Worm (Caenorhabditis elegans) whole organism, young adult: ENCODE results near the gene swan-1.

Experiments used
- B0336.3 ChIP-seq: fragments of 200-800 bp; sonication (Bioruptor generic); IDR thresholded peaks from 2 replicates; pipeline ENCODE4 v1.3.6; 2022; ENCODE audit warnings: missing genetic modification characterization, missing compliant biosample characterization
- C06A6.2 ChIP-seq: fragments of 200-800 bp; sonication (Bioruptor generic); conservative IDR thresholded peaks from 2 replicates; pipeline ENCODE4 v1.3.6; 2022; ENCODE audit warnings: missing genetic modification characterization, missing compliant biosample characterization
- D2030.7 ChIP-seq: fragments of 200-800 bp; sonication (Bioruptor generic); IDR thresholded peaks from 2 replicates; pipeline ENCODE4 v1.3.6; 2022; ENCODE audit warnings: missing genetic modification reagents, missing genetic modification characterization, missing compliant biosample characterization
- F22D6.2 ChIP-seq: sonication (generic microtip); optimal IDR thresholded peaks from 2 replicates; lab custom pipeline; 2016; ENCODE audit warnings: mild to moderate bottlenecking, missing genetic modification characterization, missing compliant biosample characterization
- F23B12.7 ChIP-seq: sonication (generic microtip); optimal IDR thresholded peaks from 2 replicates; lab custom pipeline; 2017; ENCODE audit warnings: missing genetic modification characterization, mild to moderate bottlenecking, missing compliant biosample characterization, antibody characterized with exemption, moderate library complexity; ENCODE audit not compliant: insufficient read depth
- F39B2.1 ChIP-seq: fragments of 200-800 bp; sonication (Bioruptor generic); IDR thresholded peaks from 2 replicates; pipeline ENCODE4 v1.3.6; 2022; ENCODE audit warnings: missing genetic modification reagents, missing genetic modification characterization, missing compliant biosample characterization
- F55B11.4 ChIP-seq: sonication (generic microtip); optimal IDR thresholded peaks from 2 replicates; lab custom pipeline; 2016; ENCODE audit warnings: missing compliant biosample characterization, missing genetic modification characterization, borderline replicate concordance; ENCODE audit not compliant: insufficient read depth
- K12H6.12 ChIP-seq: fragments of 200-800 bp; sonication (Bioruptor generic); optimal IDR thresholded peaks from 2 replicates; lab custom pipeline; 2018; ENCODE audit warnings: mild to moderate bottlenecking, missing genetic modification characterization, missing compliant biosample characterization
- T07F8.4 ChIP-seq: sonication (generic microtip); optimal IDR thresholded peaks from 2 replicates; lab custom pipeline; 2016; ENCODE audit warnings: mild to moderate bottlenecking, missing genetic modification characterization, moderate library complexity, missing compliant biosample characterization
- Y53F4B.3 ChIP-seq: fragments of 200-800 bp; sonication (Bioruptor generic); IDR thresholded peaks from 2 replicates; pipeline ENCODE4 v1.3.6; 2022; ENCODE audit warnings: missing genetic modification reagents, missing genetic modification characterization, missing compliant biosample characterization
- Y53G8AR.9 ChIP-seq: fragments of 200-800 bp; sonication (Bioruptor generic); conservative IDR thresholded peaks from 2 replicates; pipeline ENCODE4 v1.3.6; 2022; ENCODE audit warnings: missing genetic modification reagents, missing genetic modification characterization, missing compliant biosample characterization
- Y67H2A.10 ChIP-seq: fragments of 200-800 bp; sonication (Bioruptor generic); conservative IDR thresholded peaks from 2 replicates; pipeline ENCODE4 v1.3.6; 2022; ENCODE audit warnings: missing genetic modification reagents, missing genetic modification characterization, missing compliant biosample characterization
- akir-1 ChIP-seq: fragments of 200-800 bp; sonication (Bioruptor generic); optimal IDR thresholded peaks from 2 replicates; lab custom pipeline; 2018; ENCODE audit warnings: mild to moderate bottlenecking, missing genetic modification characterization, moderate library complexity, missing compliant biosample characterization
- ama-1 ChIP-seq, 3 experiments: fragments of 150-350 bp in 1 of 3; sonication (generic microtip) in 2 of 3; optimal IDR thresholded peaks; 2 replicates each; lab custom pipeline; 2014 to 2018; ENCODE audit warnings: missing biosample characterization in 2 of 3, missing genetic modification characterization in 2 of 3, missing genetic modification reagents in 2 of 3
- aptf-3 ChIP-seq: fragments of 200-800 bp; sonication (Bioruptor generic); IDR thresholded peaks from 2 replicates; pipeline ENCODE4 v1.3.6; 2022; ENCODE audit warnings: missing genetic modification characterization, missing compliant biosample characterization
- atf-7 ChIP-seq: sonication (generic microtip); optimal IDR thresholded peaks from 2 replicates; lab custom pipeline; 2017; ENCODE audit warnings: mild to moderate bottlenecking, missing genetic modification characterization, missing compliant biosample characterization
- attf-6 ChIP-seq: fragments of 200-800 bp; sonication (Bioruptor generic); IDR thresholded peaks from 2 replicates; pipeline ENCODE4 v1.3.6; 2022; ENCODE audit warnings: missing genetic modification reagents, missing genetic modification characterization, missing compliant biosample characterization
- ccch-3 ChIP-seq: fragments of 200-800 bp; sonication (Bioruptor generic); optimal IDR thresholded peaks from 2 replicates; lab custom pipeline; 2018; ENCODE audit warnings: mild to moderate bottlenecking, missing genetic modification characterization, missing compliant biosample characterization
- cebp-1 ChIP-seq, 2 experiments: fragments of 200-800 bp in 1 of 2; sonication (Bioruptor generic) in 1 of 2; sonication (generic microtip) in 1 of 2; IDR thresholded peaks in 1 of 2; optimal IDR thresholded peaks in 1 of 2; 2 replicates each; pipeline versions ENCODE4 v1.3.6 to Lab custom; 2017 to 2022; ENCODE audit warnings: missing compliant biosample characterization in 2 of 2, missing genetic modification characterization in 2 of 2, mild to moderate bottlenecking in 1 of 2, missing genetic modification reagents in 1 of 2, moderate library complexity in 1 of 2
- ceh-79 ChIP-seq: sonication (generic microtip); optimal IDR thresholded peaks from 2 replicates; lab custom pipeline; 2017; ENCODE audit warnings: mild to moderate bottlenecking, missing genetic modification characterization, missing compliant biosample characterization
- egl-18 ChIP-seq: fragments of 200-800 bp; sonication (Bioruptor generic); IDR thresholded peaks from 2 replicates; pipeline ENCODE4 v1.3.6; 2022; ENCODE audit warnings: missing genetic modification reagents, missing genetic modification characterization, missing compliant biosample characterization
- gei-17 ChIP-seq: fragments of 200-800 bp; sonication (Bioruptor generic); optimal IDR thresholded peaks from 2 replicates; lab custom pipeline; 2018; ENCODE audit warnings: mild to moderate bottlenecking, missing genetic modification characterization, missing compliant biosample characterization
- hlh-12 ChIP-seq: sonication (generic microtip); optimal IDR thresholded peaks from 2 replicates; lab custom pipeline; 2016; ENCODE audit warnings: missing genetic modification characterization, missing compliant biosample characterization
- hlh-26 ChIP-seq: fragments of 200-800 bp; sonication (Bioruptor generic); conservative IDR thresholded peaks from 2 replicates; pipeline ENCODE4 v1.3.6; 2022; ENCODE audit warnings: missing genetic modification reagents, missing genetic modification characterization, missing compliant biosample characterization
- lin-40 ChIP-seq: sonication (generic microtip); optimal IDR thresholded peaks from 2 replicates; lab custom pipeline; 2016; ENCODE audit warnings: missing genetic modification characterization, mild to moderate bottlenecking, missing compliant biosample characterization, missing genotype, missing genetic modification reagents
- madf-8 ChIP-seq: fragments of 200-800 bp; sonication (Bioruptor generic); conservative IDR thresholded peaks from 2 replicates; pipeline ENCODE4 v1.3.6; 2022; ENCODE audit warnings: missing genetic modification reagents, missing genetic modification characterization, missing compliant biosample characterization
- mcd-1 ChIP-seq: fragments of 200-800 bp; sonication (Bioruptor generic); IDR thresholded peaks from 2 replicates; pipeline ENCODE4 v1.3.6; 2022; ENCODE audit warnings: missing genetic modification reagents, missing genetic modification characterization, missing compliant biosample characterization
- mel-28 ChIP-seq: sonication (generic microtip); optimal IDR thresholded peaks from 2 replicates; lab custom pipeline; 2016; ENCODE audit warnings: borderline replicate concordance, mild to moderate bottlenecking, missing genetic modification characterization, missing compliant biosample characterization
- mes-4 ChIP-seq: sonication (generic microtip); optimal IDR thresholded peaks from 2 replicates; lab custom pipeline; 2016; ENCODE audit warnings: missing genotype, missing genetic modification characterization, missing compliant biosample characterization
- nhr-90 ChIP-seq: sonication (generic microtip); optimal IDR thresholded peaks from 2 replicates; lab custom pipeline; 2016; ENCODE audit warnings: missing genotype, mild to moderate bottlenecking, missing genetic modification characterization, missing compliant biosample characterization
- pbrm-1 ChIP-seq: fragments of 200-800 bp; sonication (Bioruptor generic); IDR thresholded peaks from 2 replicates; pipeline ENCODE4 v1.3.6; 2022; ENCODE audit warnings: missing genetic modification reagents, missing genetic modification characterization, missing compliant biosample characterization
- rcor-1 ChIP-seq: fragments of 200-800 bp; sonication (Bioruptor generic); IDR thresholded peaks from 2 replicates; pipeline ENCODE4 v1.3.6; 2022; ENCODE audit warnings: missing genetic modification reagents, missing genetic modification characterization, missing compliant biosample characterization
- rec-8 ChIP-seq, 2 experiments: sonication (generic microtip); optimal IDR thresholded peaks; 2 replicates each; lab custom pipeline; 2016; ENCODE audit warnings: mild to moderate bottlenecking in 2 of 2, missing genetic modification characterization in 2 of 2, missing genetic modification reagents in 2 of 2, missing genotype in 2 of 2, missing biosample characterization in 1 of 2, missing compliant biosample characterization in 1 of 2, moderate library complexity in 1 of 2
- rpc-1 ChIP-seq, 2 experiments: fragments of 150-350 bp in 1 of 2; sonication (generic microtip) in 1 of 2; optimal IDR thresholded peaks; 2 replicates each; lab custom pipeline; 2014 to 2018; ENCODE audit warnings: missing biosample characterization in 1 of 2, missing genetic modification characterization in 1 of 2, missing genetic modification reagents in 1 of 2, missing genotype in 1 of 2
- sea-2 ChIP-seq: fragments of 200-800 bp; sonication (Bioruptor generic); IDR thresholded peaks from 2 replicates; pipeline ENCODE4 v1.3.6; 2022; ENCODE audit warnings: missing genetic modification characterization, missing compliant biosample characterization
- snpc-1.1 ChIP-seq: sonication (generic microtip); optimal IDR thresholded peaks from 2 replicates; lab custom pipeline; 2017; ENCODE audit warnings: missing genetic modification characterization, mild to moderate bottlenecking, missing compliant biosample characterization, antibody characterized with exemption, moderate library complexity, missing genotype, missing genetic modification reagents; ENCODE audit not compliant: insufficient read depth
- snpc-3.4 ChIP-seq: sonication (generic microtip); optimal IDR thresholded peaks from 2 replicates; lab custom pipeline; 2017; ENCODE audit warnings: missing genetic modification characterization, mild to moderate bottlenecking, missing compliant biosample characterization, antibody characterized with exemption, moderate library complexity, missing genotype, missing genetic modification reagents
- sptf-2 ChIP-seq: fragments of 200-800 bp; sonication (Bioruptor generic); optimal IDR thresholded peaks from 2 replicates; lab custom pipeline; 2018; ENCODE audit warnings: mild to moderate bottlenecking, missing genetic modification characterization, missing compliant biosample characterization
- unc-130 ChIP-seq: sonication (generic microtip); optimal IDR thresholded peaks from 2 replicates; lab custom pipeline; 2016; ENCODE audit warnings: missing genetic modification reagents, missing genetic modification characterization, missing compliant biosample characterization
- zim-3 ChIP-seq: sonication (generic microtip); optimal IDR thresholded peaks from 2 replicates; lab custom pipeline; 2017; ENCODE audit warnings: mild to moderate bottlenecking, missing genetic modification characterization, moderate library complexity, missing compliant biosample characterization
- ztf-18 ChIP-seq: sonication (generic microtip); optimal IDR thresholded peaks from 2 replicates; lab custom pipeline; 2016; ENCODE audit warnings: missing genotype, mild to moderate bottlenecking, missing genetic modification characterization, missing compliant biosample characterization
- ztf-25 ChIP-seq: fragments of 200-800 bp; sonication (Bioruptor generic); IDR thresholded peaks from 2 replicates; pipeline ENCODE4 v1.3.6; 2022; ENCODE audit warnings: missing genetic modification reagents, missing genetic modification characterization, missing compliant biosample characterization
- ztf-26 ChIP-seq: sonication (generic microtip); optimal IDR thresholded peaks from 2 replicates; lab custom pipeline; 2017; ENCODE audit warnings: missing genetic modification characterization, missing compliant biosample characterization
- ztf-6 ChIP-seq: fragments of 200-800 bp; sonication (Bioruptor generic); IDR thresholded peaks from 2 replicates; pipeline ENCODE4 v1.3.6; 2022; ENCODE audit warnings: missing genetic modification reagents, missing genetic modification characterization, missing compliant biosample characterization

Gene swan-1

ce11 chrV:13799190-13799589, 7.8 kb downstream of the swan-1 start:
- TF ChIP-seq mcd-1 (GFP tag; lab: Robert Waterston, UW) (no peak), gei-17 (GFP tag; lab: Kevin White, UChicago) (no peak), Y53F4B.3 (no peak), Y53G8AR.9 (no peak), unc-130 (GFP tag; lab: Kevin White, UChicago) (no peak), T07F8.4 (tag; lab: Kevin White, UChicago) (no peak), Y67H2A.10 (GFP tag; lab: Robert Waterston, UW) (no peak), cebp-1 (GFP tag; IDR thresholded peaks at IDR 0.05; lab: Robert Waterston, UW) (no peak), cebp-1 (tag; optimal IDR thresholded peaks at IDR 0.05; lab: Kevin White, UChicago) (no peak), attf-6 (no peak), sea-2 (GFP tag; lab: Robert Waterston, UW) (no peak), hlh-26 (GFP tag; lab: Robert Waterston, UW) (no peak), atf-7 (no peak), ztf-6 (GFP tag; lab: Robert Waterston, UW) (no peak), zim-3 (tag; lab: Kevin White, UChicago) (no peak), F23B12.7 (tag; lab: Kevin White, UChicago) (no peak), sptf-2 (GFP tag; lab: Kevin White, UChicago) (no peak), rec-8 (tag; optimal IDR thresholded peaks at IDR 0.05; lab: Kevin White, UChicago) (no peak), rpc-1 (optimal IDR thresholded peaks at IDR 0.05; lab: Kevin White, UChicago) (no peak), rpc-1 (tag; optimal IDR thresholded peaks at IDR 0.05; lab: Kevin White, UChicago) (no peak)

ce11 chrV:13796246-13796776, 10.7 kb downstream of the swan-1 start, which contains the start of gene twk-32:
TSS of gene twk-32 (plus strand) at chrV:13796641.
- peak; percentile 58 for TF ChIP-seq B0336.3 (GFP tag; lab: Robert Waterston, UW)
- no peak for TF ChIP-seq ama-1 (optimal IDR thresholded peaks at IDR 0.05; lab: Kevin White, UChicago)
- no peak for TF ChIP-seq ama-1 (GFP tag; optimal IDR thresholded peaks at IDR 0.05; lab: Kevin White, UChicago)
- no peak for TF ChIP-seq ztf-6 (GFP tag; lab: Robert Waterston, UW)
- no peak for TF ChIP-seq mcd-1 (GFP tag; lab: Robert Waterston, UW)
- TF ChIP-seq mes-4 (tag; lab: Kevin White, UChicago), result no peak
- TF ChIP-seq aptf-3 (GFP tag; lab: Robert Waterston, UW), result no peak
- no peak for TF ChIP-seq snpc-1.1
- TF ChIP-seq ztf-18 (tag; lab: Kevin White, UChicago), result no peak
- no peak for TF ChIP-seq ceh-79 (tag; lab: Kevin White, UChicago)
- no peak for TF ChIP-seq akir-1 (GFP tag; lab: Kevin White, UChicago)
- TF ChIP-seq pbrm-1, result 0 out of 2 replicates have a peak, but pooled peaks have one; percentile 8
- no peak for TF ChIP-seq F39B2.1 (GFP tag; lab: Robert Waterston, UW)
- TF ChIP-seq nhr-90, result no peak
- TF ChIP-seq ztf-26, result peak; percentile 23
- no peak for TF ChIP-seq rcor-1 (GFP tag; lab: Robert Waterston, UW)
- TF ChIP-seq Y67H2A.10 (GFP tag; lab: Robert Waterston, UW), result no peak
- TF ChIP-seq K12H6.12 (tag; lab: Kevin White, UChicago), result no peak
- no peak for TF ChIP-seq lin-40
- no peak for TF ChIP-seq D2030.7 (GFP tag; lab: Robert Waterston, UW)
- TF ChIP-seq atf-7, result no peak
- TF ChIP-seq F22D6.2 (tag; lab: Kevin White, UChicago), result no peak
- no peak for TF ChIP-seq madf-8 (GFP tag; lab: Robert Waterston, UW)
- no peak for TF ChIP-seq egl-18 (GFP tag; lab: Robert Waterston, UW)
- TF ChIP-seq ztf-25 (GFP tag; lab: Robert Waterston, UW), result no peak
- TF ChIP-seq snpc-3.4 (tag; lab: Kevin White, UChicago), result no peak
- no peak for TF ChIP-seq mel-28 (tag; lab: Kevin White, UChicago)
- TF ChIP-seq hlh-12 (tag; lab: Kevin White, UChicago), result no peak
- no peak for TF ChIP-seq ccch-3 (GFP tag; lab: Kevin White, UChicago)
- TF ChIP-seq C06A6.2 (GFP tag; lab: Robert Waterston, UW), result 0 out of 2 replicates have a peak, but pooled peaks have one; percentile 9
- no peak for TF ChIP-seq F55B11.4
- TF ChIP-seq cebp-1 (GFP tag; IDR thresholded peaks at IDR 0.05; lab: Robert Waterston, UW), result no peak
- TF ChIP-seq cebp-1 (tag; optimal IDR thresholded peaks at IDR 0.05; lab: Kevin White, UChicago), result peak; percentile 51
- no peak for TF ChIP-seq F23B12.7 (tag; lab: Kevin White, UChicago)
